Fruit fly (Drosophila melanogaster) whole organism, larva: Measurements from ENCODE around the gene CG15597.

Experiments
- noc ChIP-seq: fragments of 200-800 bp; sonication (Bioruptor generic); optimal IDR thresholded peaks from 3 replicates; lab custom pipeline; 2019; ENCODE audit warnings: missing biosample characterization, mild to moderate bottlenecking, missing genetic modification characterization, moderate library complexity

Gene CG15597

DNA sequence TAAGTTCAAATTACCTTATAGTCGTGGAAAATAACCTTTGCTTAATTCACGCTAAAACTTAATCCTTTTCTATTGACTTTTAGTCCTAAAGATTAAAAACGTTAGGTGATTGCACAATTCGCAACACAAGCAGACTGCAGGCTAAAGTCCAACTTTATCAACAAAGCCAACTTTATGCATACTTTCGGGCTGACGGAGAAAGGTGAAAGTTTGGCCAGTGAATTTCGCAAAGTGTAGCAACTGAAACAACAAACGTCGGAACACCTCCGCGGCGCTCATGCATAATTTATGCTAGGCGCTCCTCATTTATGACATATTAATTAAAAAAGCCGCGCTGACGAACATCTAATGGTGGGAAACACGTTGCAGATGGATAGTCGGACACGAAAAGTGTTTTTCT lies 15.0 kb downstream of the CG15597 start:
- TF ChIP-seq noc (tag; lab: Kevin White, UChicago): no peak

DNA sequence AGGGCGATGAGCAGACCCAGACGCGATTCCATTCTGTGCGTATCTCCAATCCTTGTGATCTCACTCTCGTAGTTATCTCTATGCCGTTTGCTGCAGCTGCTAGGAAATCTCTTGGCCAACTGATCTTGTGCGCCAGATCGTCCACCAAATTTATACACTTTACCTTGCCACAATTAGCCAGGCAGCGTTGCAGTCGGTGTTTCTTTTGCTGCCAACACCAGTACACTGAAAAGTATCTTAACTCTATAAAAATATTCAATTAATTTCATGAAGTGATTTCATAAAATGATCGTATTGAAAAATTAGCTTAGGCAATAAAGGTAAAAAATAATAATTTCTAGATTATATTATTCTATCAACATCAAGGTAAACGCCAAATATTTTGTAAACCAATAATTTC lies 16.3 kb downstream of the CG15597 start, which contains the start of gene Osi11:
TSS of gene Osi11 (minus strand) at position 101 of the 400 bp plus-strand sequence.
- TF ChIP-seq noc (tag; lab: Kevin White, UChicago): no peak

DNA sequence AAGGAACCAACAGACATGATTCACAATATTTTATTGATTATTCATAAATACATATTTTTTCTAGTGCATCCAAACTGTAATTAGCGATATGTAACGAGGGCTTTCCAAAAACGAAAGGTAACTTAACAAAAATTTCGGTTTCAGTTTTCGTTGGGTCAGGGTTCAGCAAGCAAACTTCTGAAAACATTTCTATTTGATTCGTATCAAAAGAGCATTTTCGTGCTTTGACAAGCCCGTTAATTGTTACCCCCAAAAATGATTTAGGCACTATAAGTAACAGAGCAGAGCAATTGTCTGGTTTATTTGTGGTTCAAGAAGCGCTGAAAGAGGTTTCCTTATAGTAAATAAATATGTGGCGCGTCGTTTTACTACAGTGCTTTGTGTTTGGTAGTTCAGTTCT lies 19.1 kb downstream of the CG15597 start, which contains the start of gene Osi10b:
TSS of gene Osi10b (plus strand) at position 301 of the 400 bp plus-strand sequence.
- TF ChIP-seq noc (tag; lab: Kevin White, UChicago): no peak

DNA sequence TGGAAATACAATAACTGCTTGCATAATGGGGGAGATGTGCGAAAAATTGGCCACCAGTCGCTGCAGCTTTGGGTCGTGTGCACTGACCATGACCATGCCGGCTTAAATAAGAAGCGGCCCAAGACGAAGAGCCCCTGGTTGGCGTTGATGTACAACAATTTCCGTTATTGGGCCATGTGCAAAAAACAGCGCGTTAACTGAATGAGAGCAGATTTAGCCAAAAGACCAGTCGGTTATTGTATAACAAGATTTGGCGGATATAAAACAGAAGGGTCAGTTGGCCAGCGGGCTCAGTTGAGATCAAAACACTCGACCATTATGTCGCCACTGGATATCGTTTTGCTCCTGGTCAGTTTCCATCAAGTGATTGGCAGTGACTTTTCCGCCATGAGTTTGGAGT lies 21.3 kb downstream of the CG15597 start, which contains the start of gene Osi10a:
TSS of gene Osi10a (plus strand) at position 301 of the 400 bp plus-strand sequence.
- TF ChIP-seq noc (tag; lab: Kevin White, UChicago): no peak

DNA sequence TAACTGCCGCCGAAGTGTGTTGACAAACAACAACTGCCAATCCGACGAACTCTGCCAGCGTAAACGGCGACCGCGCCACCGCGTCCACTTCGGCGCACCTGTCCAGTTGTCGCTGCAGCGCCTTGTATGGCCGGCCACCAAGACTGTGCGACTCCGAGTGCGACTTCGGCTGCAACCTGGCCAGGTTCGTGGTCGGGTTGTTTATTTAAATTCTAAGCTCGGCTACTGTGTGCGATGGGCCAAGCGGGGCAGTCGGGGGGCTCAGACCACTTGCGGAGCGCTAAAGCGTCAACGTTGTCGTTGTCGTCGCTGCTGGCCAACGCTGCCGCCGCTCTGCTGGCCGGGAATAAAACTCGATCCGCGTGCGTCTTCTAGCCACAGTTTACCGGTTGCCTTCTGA lies 25.2 kb downstream of the CG15597 start, which contains the start of gene Osi9:
TSS of gene Osi9 (plus strand) at position 375 of the 400 bp plus-strand sequence.
- no peak for TF ChIP-seq noc (tag; lab: Kevin White, UChicago)

DNA sequence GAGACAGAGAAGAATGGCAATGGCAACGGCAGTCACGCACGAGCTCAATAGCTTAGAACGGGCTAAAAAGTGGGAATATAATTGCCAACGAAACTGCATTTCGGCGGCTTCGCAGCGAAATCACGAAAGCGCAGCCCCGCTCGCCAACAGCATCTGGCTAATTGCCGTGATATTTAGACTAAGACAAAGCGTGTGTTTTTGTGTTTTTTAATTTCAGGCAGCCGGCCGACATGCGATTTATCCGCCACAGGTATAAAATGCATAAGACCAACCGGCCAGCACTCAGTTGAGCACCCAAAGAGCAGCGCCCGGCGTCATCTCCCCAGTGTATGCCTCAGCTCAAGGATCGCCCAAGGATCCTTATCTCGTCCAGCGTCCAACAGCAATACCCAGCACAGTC lies 30.1 kb downstream of the CG15597 start, which contains the start of gene Osi8:
TSS of gene Osi8 (plus strand) at position 301 of the 400 bp plus-strand sequence.
- no peak for TF ChIP-seq noc (tag; lab: Kevin White, UChicago)

DNA sequence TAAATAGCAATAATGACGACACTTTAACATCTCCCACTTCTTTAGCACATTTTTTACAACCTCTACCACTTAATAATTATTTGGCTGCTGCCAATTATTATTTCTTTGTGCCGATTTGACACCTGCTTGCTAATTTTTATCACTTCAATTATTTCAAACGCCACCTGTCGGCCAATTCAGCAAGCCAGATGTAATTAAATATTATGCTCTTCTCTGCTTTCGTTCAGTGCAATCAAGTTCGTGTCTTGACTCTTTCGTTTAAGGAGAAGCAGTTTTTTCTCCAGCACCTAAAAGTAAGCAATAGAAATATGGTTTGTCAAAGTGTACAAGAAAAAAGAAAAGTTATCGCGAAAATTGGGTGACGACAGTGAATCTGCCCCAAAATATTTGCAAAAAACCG lies 30.6 kb downstream of the CG15597 start:
- TF ChIP-seq noc (tag; lab: Kevin White, UChicago): no peak

DNA sequence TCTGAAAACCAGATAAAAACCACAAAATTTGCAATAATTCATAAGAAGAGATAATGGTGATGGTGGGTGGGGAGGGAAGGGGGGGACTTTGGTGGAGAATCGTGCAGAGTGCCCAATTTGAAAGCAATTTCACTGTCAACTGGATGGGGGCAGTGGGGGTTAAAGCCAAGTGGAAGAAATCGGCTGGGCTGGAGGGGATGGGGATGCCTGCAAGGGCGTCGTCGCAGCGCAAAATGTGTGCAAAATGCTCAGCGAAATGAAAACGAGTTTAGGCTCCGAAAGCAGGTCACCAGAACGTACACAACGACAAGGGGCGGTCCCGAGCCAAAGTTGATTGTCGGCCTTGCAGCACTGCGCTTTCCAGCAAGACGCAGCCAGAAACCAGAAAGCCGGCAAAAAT lies 32.2 kb downstream of the CG15597 start:
- no peak for TF ChIP-seq noc (tag; lab: Kevin White, UChicago)

DNA sequence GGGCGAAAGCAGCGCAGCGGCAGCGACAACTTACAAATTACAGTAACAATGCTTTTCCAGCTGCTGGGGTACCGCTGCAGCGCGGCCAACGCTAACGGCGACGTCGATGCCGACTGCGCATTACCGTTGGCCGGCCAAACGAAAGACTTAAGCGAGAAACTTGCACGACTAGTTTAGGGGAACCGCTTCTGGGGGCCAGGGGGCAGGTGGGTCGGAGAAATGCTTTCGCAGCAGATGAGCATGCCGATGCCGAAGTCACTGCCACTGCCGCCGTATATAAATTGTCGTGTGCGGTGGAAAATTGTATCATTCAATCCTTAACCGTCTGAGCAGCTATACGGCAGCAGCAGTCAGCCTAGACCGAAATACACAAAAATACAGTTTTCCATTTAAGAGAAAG lies 36.3 kb downstream of the CG15597 start, which contains the start of gene Osi7:
TSS of gene Osi7 (plus strand) at position 301 of the 400 bp plus-strand sequence.
- TF ChIP-seq noc (tag; lab: Kevin White, UChicago): no peak

DNA sequence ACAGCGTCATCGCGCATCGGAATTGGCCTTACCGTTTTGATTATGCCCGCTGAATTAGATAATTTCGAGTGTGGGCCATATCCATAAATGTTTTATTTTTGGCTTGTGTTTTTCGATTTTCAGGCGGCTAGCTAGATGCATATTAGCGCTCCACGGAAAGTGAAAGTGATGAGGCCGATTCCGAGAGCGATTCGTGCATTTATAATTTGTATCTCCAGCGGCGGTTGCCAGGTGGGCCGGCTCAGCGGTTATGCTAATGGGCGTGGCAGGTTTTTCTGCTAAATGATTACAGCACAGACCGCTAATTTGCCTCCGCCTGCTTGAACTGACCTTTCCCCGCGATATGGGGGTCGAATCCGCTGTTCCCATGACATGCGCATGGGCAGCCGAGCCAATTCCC lies 40.0 kb downstream of the CG15597 start:
- no peak for TF ChIP-seq noc (tag; lab: Kevin White, UChicago)

DNA sequence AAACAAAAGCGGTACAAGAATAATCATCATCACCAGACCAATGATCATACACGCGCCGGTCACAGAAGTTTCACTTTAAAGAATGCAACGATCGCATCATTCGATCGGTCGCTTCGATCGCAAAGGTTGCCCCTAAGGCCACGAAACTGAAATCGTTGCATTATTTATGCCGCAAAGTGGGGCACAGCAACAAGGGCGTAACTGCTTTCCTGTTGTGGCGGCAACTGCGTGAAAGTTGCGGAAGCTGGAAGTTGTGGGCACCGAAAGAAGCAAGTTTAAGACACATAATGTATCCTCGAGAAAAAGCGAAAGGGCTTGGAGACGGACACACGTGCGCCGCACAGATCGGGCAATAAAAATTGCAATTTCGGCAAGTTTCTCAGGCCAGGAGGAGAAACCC lies 41.0 kb downstream of the CG15597 start:
- no peak for TF ChIP-seq noc (tag; lab: Kevin White, UChicago)

DNA sequence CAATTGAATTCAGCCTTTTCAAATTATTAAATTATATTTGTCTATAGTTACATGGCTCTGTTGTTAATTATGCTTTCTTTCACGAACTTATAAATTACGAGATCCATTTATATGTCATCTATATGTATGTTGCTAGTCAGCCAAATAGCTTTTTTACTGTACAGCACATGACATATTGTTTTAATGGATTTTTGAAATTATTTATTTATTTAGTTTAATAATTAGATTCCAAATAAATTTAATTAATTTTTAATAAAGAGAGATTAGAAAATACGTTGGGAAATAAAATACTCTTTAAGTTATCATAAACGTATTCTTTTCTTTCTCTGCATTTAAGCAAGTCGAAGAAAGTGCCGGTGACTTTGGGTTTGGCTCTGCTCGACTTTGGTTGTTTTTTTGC lies 43.7 kb downstream of the CG15597 start:
- no peak for TF ChIP-seq noc (tag; lab: Kevin White, UChicago)

DNA sequence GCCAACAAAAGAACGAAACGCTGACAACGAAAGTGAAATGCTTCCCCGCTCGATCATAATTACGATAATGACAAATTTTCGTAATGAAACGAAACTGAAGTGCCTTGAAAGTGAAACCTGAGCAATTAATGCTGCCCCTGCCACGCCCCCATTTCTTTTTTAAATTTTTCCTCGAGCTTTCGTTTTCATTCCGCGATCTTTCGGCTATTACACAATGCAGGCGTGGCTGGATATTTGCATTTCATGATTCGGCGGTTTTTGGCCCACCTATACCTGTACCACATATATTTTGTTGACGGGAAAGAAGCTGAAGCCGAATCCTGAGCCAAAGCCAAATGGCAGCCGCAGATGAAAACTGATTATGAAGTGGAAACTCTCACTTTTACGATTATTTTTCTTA lies 44.7 kb downstream of the CG15597 start:
- TF ChIP-seq noc (tag; lab: Kevin White, UChicago): no peak

DNA sequence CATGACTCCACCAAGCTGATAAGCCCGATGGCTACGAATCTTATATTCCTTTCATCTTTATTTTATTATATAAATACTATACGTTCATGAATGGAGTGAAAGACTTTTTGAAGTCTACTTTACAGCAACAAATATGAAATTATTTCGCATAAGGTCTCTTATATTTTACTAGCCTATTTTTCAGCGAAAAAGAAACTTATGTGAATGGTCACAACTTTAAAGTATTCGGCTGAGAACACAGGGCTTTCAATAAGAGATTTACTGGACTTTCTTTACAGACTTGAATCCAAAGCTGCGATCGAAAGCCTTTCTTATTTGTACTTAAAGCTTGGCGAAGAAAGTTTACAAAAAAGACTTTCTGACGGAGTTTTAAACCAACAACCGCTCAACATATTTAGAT lies 46.0 kb downstream of the CG15597 start:
- no peak for TF ChIP-seq noc (tag; lab: Kevin White, UChicago)
